Fruit fly (Drosophila melanogaster) whole organism, embryonic: ENCODE results near the gene Gas8.
A peak's percentile ranks its signal among the peaks of the same experiment; 100 is the strongest.

Source experiments
- Ada2b ChIP-seq: fragments of 200-800 bp; sonication (Bioruptor generic); IDR thresholded peaks from 2 replicates; pipeline ENCODE4 v1.3.6; 2022; ENCODE audit warnings: missing biosample characterization, missing genetic modification characterization
- Asciz ChIP-seq: fragments of 200-800 bp; sonication (Bioruptor generic); optimal IDR thresholded peaks from 2 replicates; lab custom pipeline; 2017; ENCODE audit warnings: missing biosample characterization, mild to moderate bottlenecking, missing genetic modification characterization, missing genetic modification reagents
- Atf-2 ChIP-seq: fragments of 200-800 bp; sonication (Bioruptor generic); optimal IDR thresholded peaks from 2 replicates; lab custom pipeline; 2016; ENCODE audit warnings: missing biosample characterization, missing genetic modification characterization
- B-H2 ChIP-seq: fragments of 200-800 bp; sonication (Bioruptor generic); optimal IDR thresholded peaks from 2 replicates; lab custom pipeline; 2018; ENCODE audit warnings: missing biosample characterization, mild to moderate bottlenecking, missing genetic modification characterization
- CG10209 ChIP-seq: fragments of 200-800 bp; sonication (Bioruptor generic); optimal IDR thresholded peaks from 3 replicates; lab custom pipeline; 2017; ENCODE audit warnings: missing biosample characterization, mild to moderate bottlenecking, missing genetic modification characterization, missing genetic modification reagents
- CG10543 ChIP-seq: fragments of 200-800 bp; sonication (Bioruptor generic); optimal IDR thresholded peaks from 3 replicates; lab custom pipeline; 2017; ENCODE audit warnings: missing biosample characterization, mild to moderate bottlenecking, missing genetic modification characterization, moderate library complexity
- CG10654 ChIP-seq: fragments of 200-800 bp; sonication (Bioruptor generic); optimal IDR thresholded peaks from 2 replicates; lab custom pipeline; 2016; ENCODE audit warnings: missing biosample characterization, missing genetic modification characterization
- CG11085 ChIP-seq: fragments of 200-800 bp; sonication (Bioruptor generic); IDR thresholded peaks from 2 replicates; pipeline ENCODE4 v1.3.6; 2022; ENCODE audit warnings: missing biosample characterization, missing genetic modification characterization
- CG12236 ChIP-seq: fragments of 200-800 bp; sonication (Bioruptor generic); optimal IDR thresholded peaks from 2 replicates; lab custom pipeline; 2016; ENCODE audit warnings: missing biosample characterization, missing genetic modification characterization
- CG12942 ChIP-seq: fragments of 200-800 bp; sonication (Bioruptor generic); optimal IDR thresholded peaks from 3 replicates; lab custom pipeline; 2016; ENCODE audit warnings: missing biosample characterization, missing genetic modification characterization
- CG13296 ChIP-seq: fragments of 200-800 bp; sonication (Bioruptor generic); optimal IDR thresholded peaks from 3 replicates; lab custom pipeline; 2018; ENCODE audit warnings: missing biosample characterization, mild to moderate bottlenecking, missing genetic modification characterization
- CG13424 ChIP-seq: fragments of 200-800 bp; sonication (Bioruptor generic); optimal IDR thresholded peaks from 2 replicates; lab custom pipeline; 2019; ENCODE audit warnings: missing biosample characterization, mild to moderate bottlenecking, missing genetic modification characterization, moderate library complexity
- CG13775 ChIP-seq: fragments of 200-800 bp; sonication (Bioruptor generic); optimal IDR thresholded peaks from 3 replicates; lab custom pipeline; 2017; ENCODE audit warnings: missing biosample characterization, mild to moderate bottlenecking, missing genetic modification characterization
- CG14050 ChIP-seq: fragments of 200-800 bp; sonication (Bioruptor generic); IDR thresholded peaks from 3 replicates; pipeline ENCODE4 v1.3.6; 2022; ENCODE audit warnings: missing biosample characterization, missing genetic modification characterization
- CG17361 ChIP-seq: fragments of 200-800 bp; sonication (Bioruptor generic); IDR thresholded peaks from 3 replicates; pipeline ENCODE4 v1.3.6; 2022; ENCODE audit warnings: missing biosample characterization, missing genetic modification characterization
- CG2202 ChIP-seq: fragments of 200-800 bp; sonication (Bioruptor generic); optimal IDR thresholded peaks from 2 replicates; lab custom pipeline; 2018; ENCODE audit warnings: missing biosample characterization, mild to moderate bottlenecking, missing genetic modification characterization
- CG31388 ChIP-seq: fragments of 200-800 bp; sonication (Bioruptor generic); optimal IDR thresholded peaks from 2 replicates; lab custom pipeline; 2016; ENCODE audit warnings: missing biosample characterization, missing genetic modification characterization
- CG3726 ChIP-seq: fragments of 200-800 bp; sonication (Bioruptor generic); IDR thresholded peaks from 3 replicates; pipeline ENCODE4, ENCODE4 v1.3.6; 2022; ENCODE audit warnings: missing biosample characterization, missing genetic modification characterization
- CG3995 ChIP-seq: fragments of 200-800 bp; sonication (Bioruptor generic); optimal IDR thresholded peaks from 3 replicates; lab custom pipeline; 2016; ENCODE audit warnings: missing biosample characterization, missing genetic modification characterization
- CG6254 ChIP-seq: fragments of 200-800 bp; sonication (Bioruptor generic); optimal IDR thresholded peaks from 3 replicates; lab custom pipeline; 2017; ENCODE audit warnings: mild to moderate bottlenecking, missing biosample characterization, missing genetic modification reagents, missing genetic modification characterization
- CG6765 ChIP-seq: fragments of 200-800 bp; sonication (Bioruptor generic); optimal IDR thresholded peaks from 3 replicates; lab custom pipeline; 2017; ENCODE audit warnings: missing biosample characterization, mild to moderate bottlenecking, missing genetic modification characterization
- CG7987 ChIP-seq: fragments of 200-800 bp; sonication (Bioruptor generic); optimal IDR thresholded peaks from 2 replicates; lab custom pipeline; 2018; ENCODE audit warnings: missing biosample characterization, mild to moderate bottlenecking, missing genetic modification characterization, moderate library complexity
- CG8944 ChIP-seq: fragments of 200-800 bp; sonication (Bioruptor generic); optimal IDR thresholded peaks from 3 replicates; lab custom pipeline; 2016; ENCODE audit warnings: missing biosample characterization, missing genetic modification characterization
- CG9932 ChIP-seq: fragments of 200-800 bp; sonication (Bioruptor generic); IDR thresholded peaks from 2 replicates; pipeline ENCODE4 v1.3.6; 2022; ENCODE audit warnings: missing biosample characterization, missing genetic modification characterization
- CHES-1-like ChIP-seq: fragments of 200-800 bp; sonication (Bioruptor generic); optimal IDR thresholded peaks from 2 replicates; lab custom pipeline; 2016; ENCODE audit warnings: missing biosample characterization, missing genetic modification characterization
- Dip3 ChIP-seq: fragments of 200-800 bp; sonication (Bioruptor generic); optimal IDR thresholded peaks from 3 replicates; lab custom pipeline; 2016; ENCODE audit warnings: missing biosample characterization, missing genetic modification characterization
- Dref ChIP-seq: fragments of 200-800 bp; sonication (Bioruptor generic); IDR thresholded peaks from 2 replicates; pipeline ENCODE4 v1.3.6; 2022; ENCODE audit warnings: missing biosample characterization, missing genetic modification characterization
- Elba2 ChIP-seq: fragments of 200-800 bp; sonication (Bioruptor generic); optimal IDR thresholded peaks from 3 replicates; lab custom pipeline; 2016; ENCODE audit warnings: missing biosample characterization, missing genetic modification characterization
- HLH54F ChIP-seq: fragments of 200-800 bp; sonication (Bioruptor generic); optimal IDR thresholded peaks from 3 replicates; lab custom pipeline; 2016; ENCODE audit warnings: missing biosample characterization, missing genetic modification characterization
- Mrtf ChIP-seq: fragments of 200-800 bp; sonication (Bioruptor generic); IDR thresholded peaks from 3 replicates; pipeline ENCODE4 v1.3.6; 2022; ENCODE audit warnings: missing biosample characterization, missing genetic modification characterization
- Sox100B ChIP-seq: fragments of 200-800 bp; sonication (Bioruptor generic); optimal IDR thresholded peaks from 3 replicates; lab custom pipeline; 2018; ENCODE audit warnings: missing biosample characterization, mild to moderate bottlenecking, missing genetic modification characterization
- Xbp1 ChIP-seq: fragments of 200-800 bp; sonication (Bioruptor generic); optimal IDR thresholded peaks from 3 replicates; lab custom pipeline; 2016; ENCODE audit warnings: missing biosample characterization, mild to moderate bottlenecking, missing genetic modification characterization
- al ChIP-seq: fragments of 200-800 bp; sonication (Bioruptor generic); IDR thresholded peaks from 2 replicates; pipeline ENCODE4 v1.3.6; 2022; ENCODE audit warnings: missing biosample characterization, missing genetic modification characterization
- ato ChIP-seq: fragments of 200-800 bp; sonication (Bioruptor generic); IDR thresholded peaks from 2 replicates; pipeline ENCODE4 v1.3.6; 2022; ENCODE audit warnings: missing biosample characterization, missing genetic modification characterization; ENCODE audit not compliant: partially characterized antibody
- corto ChIP-seq: fragments of 200-800 bp; sonication (Bioruptor generic); optimal IDR thresholded peaks from 2 replicates; lab custom pipeline; 2016; ENCODE audit warnings: missing biosample characterization, mild to moderate bottlenecking, missing genetic modification characterization, moderate library complexity
- dysf ChIP-seq: fragments of 200-800 bp; sonication (Bioruptor generic); IDR thresholded peaks from 3 replicates; pipeline ENCODE4 v1.3.6; 2022; ENCODE audit warnings: missing biosample characterization, missing genetic modification characterization
- esg ChIP-seq: fragments of 200-800 bp; sonication (Bioruptor generic); conservative IDR thresholded peaks from 2 replicates; pipeline ENCODE4 v1.3.6; 2022; ENCODE audit warnings: missing biosample characterization, missing genetic modification characterization
- fd3F ChIP-seq: fragments of 200-800 bp; sonication (Bioruptor generic); optimal IDR thresholded peaks from 2 replicates; lab custom pipeline; 2018; ENCODE audit warnings: missing biosample characterization, mild to moderate bottlenecking, missing genetic modification characterization, moderate library complexity
- lbe ChIP-seq: fragments of 200-800 bp; sonication (Bioruptor generic); optimal IDR thresholded peaks from 2 replicates; lab custom pipeline; 2016; ENCODE audit warnings: missing biosample characterization, mild to moderate bottlenecking, missing genetic modification characterization
- mld ChIP-seq: fragments of 200-800 bp; sonication (Bioruptor generic); IDR thresholded peaks from 3 replicates; pipeline ENCODE4 v1.3.6; 2022; ENCODE audit warnings: missing biosample characterization, missing genetic modification characterization; ENCODE audit not compliant: partially characterized antibody
- nerfin-2 ChIP-seq: fragments of 200-800 bp; sonication (Bioruptor generic); IDR thresholded peaks from 2 replicates; pipeline ENCODE4 v1.3.6; 2022; ENCODE audit warnings: missing biosample characterization, missing genetic modification characterization; ENCODE audit not compliant: partially characterized antibody
- onecut ChIP-seq: fragments of 200-800 bp; sonication (Bioruptor generic); IDR thresholded peaks from 2 replicates; pipeline ENCODE4 v1.3.6; 2022; ENCODE audit warnings: missing biosample characterization, missing genetic modification characterization
- p53 ChIP-seq: fragments of 200-800 bp; sonication (Bioruptor generic); optimal IDR thresholded peaks from 2 replicates; lab custom pipeline; 2016; ENCODE audit warnings: missing biosample characterization, missing genetic modification characterization
- pzg ChIP-seq: fragments of 200-800 bp; sonication (Bioruptor generic); optimal IDR thresholded peaks from 3 replicates; lab custom pipeline; 2018; ENCODE audit warnings: missing biosample characterization, mild to moderate bottlenecking, missing genetic modification characterization, moderate library complexity
- schlank ChIP-seq: fragments of 200-800 bp; sonication (Bioruptor generic); optimal IDR thresholded peaks from 2 replicates; lab custom pipeline; 2018; ENCODE audit warnings: missing biosample characterization, mild to moderate bottlenecking, missing genetic modification characterization
- shn ChIP-seq: fragments of 200-800 bp; sonication (Bioruptor generic); optimal IDR thresholded peaks from 3 replicates; lab custom pipeline; 2016; ENCODE audit warnings: missing biosample characterization, missing genetic modification characterization
- sim ChIP-seq: fragments of 200-800 bp; sonication (Bioruptor generic); IDR thresholded peaks from 2 replicates; pipeline ENCODE4 v1.3.6; 2022; ENCODE audit warnings: missing biosample characterization, missing genetic modification characterization
- slbo ChIP-seq: fragments of 200-800 bp; sonication (Bioruptor generic); IDR thresholded peaks from 2 replicates; pipeline ENCODE4 v1.3.6; 2022; ENCODE audit warnings: missing biosample characterization, missing genetic modification characterization
- stwl ChIP-seq: fragments of 200-800 bp; sonication (Bioruptor generic); optimal IDR thresholded peaks from 3 replicates; lab custom pipeline; 2018; ENCODE audit warnings: missing biosample characterization, mild to moderate bottlenecking, missing genetic modification characterization, moderate library complexity
- wek ChIP-seq: fragments of 200-800 bp; sonication (Bioruptor generic); optimal IDR thresholded peaks from 3 replicates; lab custom pipeline; 2018; ENCODE audit warnings: missing biosample characterization, mild to moderate bottlenecking, missing genetic modification characterization, moderate library complexity
- wor ChIP-seq: fragments of 200-800 bp; sonication (Bioruptor generic); IDR thresholded peaks from 2 replicates; pipeline ENCODE4 v1.3.6; 2022; ENCODE audit warnings: missing biosample characterization, missing genetic modification characterization
- z ChIP-seq: fragments of 200-800 bp; sonication (Bioruptor generic); IDR thresholded peaks from 3 replicates; pipeline ENCODE4 v1.3.6; 2022; ENCODE audit warnings: missing biosample characterization, missing genetic modification characterization
- zfh1 ChIP-seq: fragments of 200-800 bp; sonication (Bioruptor generic); IDR thresholded peaks from 3 replicates; pipeline ENCODE4 v1.3.6; 2022; ENCODE audit warnings: missing biosample characterization, missing genetic modification characterization

Gas8 gene

dm6 chrX:3548568-3548967, 43.9 kb upstream of the Gas8 start (continued):
- TF ChIP-seq onecut (no peak), dysf (GFP tag; lab: Robert Waterston, UW) (peak; percentile 54), CG31388 (GFP tag; lab: Kevin White, UChicago) (no peak), pzg (GFP tag; lab: Kevin White, UChicago) (no peak), lbe (no peak), Mrtf (no peak), CG6254 (GFP tag; lab: Kevin White, UChicago) (no peak), al (GFP tag; lab: Robert Waterston, UW) (no peak), zfh1 (GFP tag; lab: Robert Waterston, UW) (no peak), CG8944 (GFP tag; lab: Kevin White, UChicago) (no peak), corto (no peak), CG2202 (tag; lab: Kevin White, UChicago) (no peak), Asciz (GFP tag; lab: Kevin White, UChicago) (no peak), z (GFP tag; lab: Robert Waterston, UW) (no peak), CHES-1-like (GFP tag; lab: Kevin White, UChicago) (no peak), CG12942 (GFP tag; lab: Kevin White, UChicago) (no peak), p53 (GFP tag; lab: Kevin White, UChicago) (no peak), CG13775 (no peak), Dip3 (GFP tag; lab: Kevin White, UChicago) (no peak), B-H2 (no peak), CG12236 (GFP tag; lab: Kevin White, UChicago) (no peak), slbo (peak; percentile 35), CG3995 (GFP tag; lab: Kevin White, UChicago) (no peak), CG17361 (GFP tag; lab: Robert Waterston, UW) (no peak), CG11085 (GFP tag; lab: Robert Waterston, UW) (no peak), CG3726 (GFP tag; lab: Robert Waterston, UW) (no peak), mld (GFP tag; lab: Robert Waterston, UW) (no peak), CG10543 (no peak), schlank (tag; lab: Kevin White, UChicago) (no peak), Sox100B (GFP tag; lab: Kevin White, UChicago) (no peak), wek (GFP tag; lab: Kevin White, UChicago) (no peak), CG6765 (GFP tag; lab: Kevin White, UChicago) (no peak), HLH54F (GFP tag; lab: Kevin White, UChicago) (no peak), stwl (no peak), Ada2b (GFP tag; lab: Robert Waterston, UW) (no peak), CG14050 (peak; percentile 24; the same call in 1 of the 3 replicates), nerfin-2 (GFP tag; lab: Robert Waterston, UW) (no peak), ato (GFP tag; lab: Robert Waterston, UW) (no peak), Elba2 (GFP tag; lab: Kevin White, UChicago) (no peak), CG13296 (GFP tag; lab: Kevin White, UChicago) (no peak), CG10654 (no peak), sim (GFP tag; lab: Robert Waterston, UW) (no peak), shn (GFP tag; lab: Kevin White, UChicago) (no peak), CG13424 (tag; lab: Kevin White, UChicago) (peak; percentile 20), Atf-2 (GFP tag; lab: Kevin White, UChicago) (no peak), Dref (GFP tag; lab: Robert Waterston, UW) (no peak), CG10209 (peak; percentile 26), wor (GFP tag; lab: Robert Waterston, UW) (no peak), CG7987 (GFP tag; lab: Kevin White, UChicago) (no peak), Xbp1 (GFP tag; lab: Kevin White, UChicago) (peak; percentile 20), CG9932 (no peak), esg (GFP tag; lab: Robert Waterston, UW) (no peak), fd3F (GFP tag; lab: Kevin White, UChicago) (no peak)
